Fruit fly (Drosophila melanogaster): ENCODE data around the gene ninaE.

DNA sequence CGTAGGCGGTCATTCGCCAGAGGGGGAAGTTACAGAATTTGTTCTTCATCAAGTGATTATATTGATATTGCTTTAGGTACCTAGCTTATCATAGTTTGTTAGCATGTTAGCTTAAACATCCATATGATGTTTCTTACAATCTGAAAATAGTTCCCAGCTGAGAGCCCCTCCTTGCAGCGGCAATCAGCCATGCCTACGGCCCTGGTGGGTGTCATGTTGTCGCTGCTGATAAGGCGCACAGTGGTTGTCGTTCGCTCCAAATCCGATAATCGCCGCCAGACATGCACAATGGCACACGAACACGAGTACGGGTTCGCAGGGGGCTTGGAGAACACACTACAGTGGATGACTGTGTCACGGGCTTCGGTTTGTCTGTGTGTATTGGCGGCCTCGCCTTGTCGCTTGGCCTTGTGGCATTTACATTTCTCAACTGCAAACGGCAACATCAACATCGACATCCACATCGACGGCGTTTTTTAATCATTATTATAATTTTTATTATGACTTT lies 18.0 kb upstream of the ninaE start:
- TF ChIP-seq CG14655 (GFP tag; optimal IDR thresholded peaks at IDR 0.05) (peak; percentile 83), Snoo (tag; optimal IDR thresholded peaks at IDR 0.05) (peak; percentile 87), fd96Ca (GFP tag; IDR thresholded peaks at IDR 0.05) (peak; percentile 92), CG8159 (tag; optimal IDR thresholded peaks at IDR 0.05) (peak; percentile 84)

Data from whole organism, pupa.